Fruit fly (Drosophila melanogaster): ENCODE data around the gene H.
A peak's percentile ranks its signal among the peaks of the same experiment; 100 is the strongest.

DNA sequence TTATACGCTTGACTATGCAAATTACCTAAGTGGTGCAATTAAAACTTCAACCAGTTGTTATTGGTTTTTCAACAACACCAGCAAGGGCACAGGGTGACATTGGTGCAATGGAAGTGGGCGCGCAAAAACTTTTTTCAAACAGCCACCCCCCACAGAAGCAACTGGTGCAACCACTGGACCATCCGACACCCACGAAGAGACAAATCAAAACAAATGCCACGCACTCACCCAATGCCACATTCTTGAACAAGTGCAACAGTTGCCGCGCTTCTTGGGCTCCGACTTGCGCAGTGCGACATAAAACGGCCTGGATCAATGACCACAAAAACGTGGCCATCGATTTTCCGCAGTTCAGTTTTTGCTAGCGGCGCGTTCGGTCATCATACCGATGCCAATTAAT is 14.0 kb downstream of the H start:
- no peak for TF ChIP-seq EcR (GFP tag; optimal IDR thresholded peaks at IDR 0.05)
- no peak for TF ChIP-seq CG9948 (tag; optimal IDR thresholded peaks at IDR 0.05)
- 0 out of 2 replicates have a peak, but pooled peaks have one; percentile 16 for TF ChIP-seq Ets98B (GFP tag; IDR thresholded peaks at IDR 0.05)
- no peak for TF ChIP-seq D1 (tag; optimal IDR thresholded peaks at IDR 0.05)
- TF ChIP-seq CG8301 (tag; optimal IDR thresholded peaks at IDR 0.05): no peak
- TF ChIP-seq CG15710 (tag; optimal IDR thresholded peaks at IDR 0.05): no peak
- TF ChIP-seq CG8159 (tag; optimal IDR thresholded peaks at IDR 0.05): no peak
- TF ChIP-seq Pif1B (GFP tag; optimal IDR thresholded peaks at IDR 0.05): no peak
- no peak for TF ChIP-seq CG14655 (GFP tag; optimal IDR thresholded peaks at IDR 0.05)
- TF ChIP-seq CG34367 (tag; optimal IDR thresholded peaks at IDR 0.05): no peak
- no peak for TF ChIP-seq fd96Ca (GFP tag; IDR thresholded peaks at IDR 0.05)
- TF ChIP-seq CG17806 (tag; optimal IDR thresholded peaks at IDR 0.05): no peak
- no peak for TF ChIP-seq CG13204 (GFP tag; optimal IDR thresholded peaks at IDR 0.05)

Measured in whole organism, pupa.